Fruit fly (Drosophila melanogaster): Measurements from ENCODE around the gene mth.

mth gene

DNA sequence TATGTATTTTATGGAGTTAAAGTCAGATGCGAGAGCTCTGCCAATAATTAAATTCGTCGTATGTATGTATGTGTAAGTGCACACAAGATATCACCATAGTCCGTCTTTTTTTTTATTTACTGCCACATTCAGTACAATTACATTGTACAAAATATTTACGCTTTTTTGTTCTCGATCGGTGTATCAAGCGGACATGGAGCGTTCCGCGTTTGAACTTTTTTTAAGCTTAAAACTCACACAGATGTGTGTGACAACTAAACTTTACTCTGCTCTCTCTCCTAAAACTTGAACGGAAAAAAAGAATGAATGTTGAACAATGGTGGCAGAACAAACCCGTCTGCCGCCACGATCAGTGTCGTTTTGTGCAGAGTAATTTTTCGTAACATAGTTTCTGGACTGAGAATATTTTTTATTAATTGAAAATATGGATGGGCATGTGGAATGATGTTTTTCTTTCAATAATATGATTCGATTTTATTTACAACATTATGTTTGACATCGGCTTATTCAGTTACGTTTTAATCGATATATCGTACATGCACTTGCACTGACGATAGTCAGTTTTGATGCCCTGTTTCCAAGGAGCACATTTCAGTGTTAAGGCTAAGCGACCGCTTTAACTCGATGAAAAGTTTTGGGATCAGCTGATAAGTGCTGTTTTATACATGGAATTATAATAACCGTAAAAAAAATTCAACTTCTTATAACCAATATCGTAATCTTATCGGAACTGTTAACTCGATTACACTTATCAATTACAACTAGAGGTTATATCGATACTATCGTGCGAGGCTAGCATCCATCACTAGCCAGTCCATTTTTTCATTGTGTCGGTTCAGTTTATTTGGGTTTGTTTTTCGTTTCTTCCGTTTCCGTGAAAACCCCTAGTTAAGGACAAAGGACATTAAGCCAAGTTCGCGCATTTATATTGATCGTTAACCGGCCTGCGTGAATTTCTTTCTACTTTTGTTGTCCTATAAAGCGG, at the start of gene mth (continued):
- peak; percentile 100 for TF ChIP-seq CG14860 (GFP tag; IDR thresholded peaks at IDR 0.05; ENCODE audit: partially characterized antibody)
- peak; percentile 58 for TF ChIP-seq corto (GFP tag; optimal IDR thresholded peaks at IDR 0.05)
- TF ChIP-seq CG4730 (GFP tag; IDR thresholded peaks at IDR 0.05) = no peak
- TF ChIP-seq CG6791 (GFP tag; IDR thresholded peaks at IDR 0.05; ENCODE audit: partially characterized antibody) = peak; percentile 96
- no peak for TF ChIP-seq CG6175 (GFP tag; IDR thresholded peaks at IDR 0.05)
- TF ChIP-seq exex (tag; optimal IDR thresholded peaks at IDR 0.05) = peak; percentile 20
- TF ChIP-seq D19A (tag; optimal IDR thresholded peaks at IDR 0.05) = peak; percentile 1
- peak; percentile 73 for TF ChIP-seq CG17186 (GFP tag; optimal IDR thresholded peaks at IDR 0.05)
- peak; percentile 28 for TF ChIP-seq pnt (GFP tag; optimal IDR thresholded peaks at IDR 0.05)
- no peak; the same call in 1 of the 2 replicates for TF ChIP-seq Atf6 (GFP tag; IDR thresholded peaks at IDR 0.05)
- TF ChIP-seq ro (GFP tag; IDR thresholded peaks at IDR 0.05) = no peak
- peak; percentile 40 for TF ChIP-seq bcd (GFP tag; optimal IDR thresholded peaks at IDR 0.05)
- TF ChIP-seq aop (GFP tag; IDR thresholded peaks at IDR 0.05) = no peak
- peak; percentile 48; the same call in 1 of the 4 replicates for TF ChIP-seq Gug (GFP tag; IDR thresholded peaks at IDR 0.05)
- TF ChIP-seq CG11560 (tag; IDR thresholded peaks at IDR 0.05) = peak; percentile 74; the same call in 1 of the 3 replicates
- TF ChIP-seq CG17568 (GFP tag; optimal IDR thresholded peaks at IDR 0.05) = no peak
- peak; percentile 45 for TF ChIP-seq ems (GFP tag; optimal IDR thresholded peaks at IDR 0.05)
- peak; percentile 49 for TF ChIP-seq CG9817 (tag; optimal IDR thresholded peaks at IDR 0.05)
- no peak for TF ChIP-seq rib (GFP tag; IDR thresholded peaks at IDR 0.05)
- peak; percentile 100 for TF ChIP-seq knrl (GFP tag; IDR thresholded peaks at IDR 0.05; ENCODE audit: partially characterized antibody)
- TF ChIP-seq Oli (tag; optimal IDR thresholded peaks at IDR 0.05) = peak; percentile 3
- no peak for TF ChIP-seq CrebB (tag; optimal IDR thresholded peaks at IDR 0.05)
- TF ChIP-seq CG31388 (GFP tag; optimal IDR thresholded peaks at IDR 0.05) = no peak
- TF ChIP-seq CG4282 (GFP tag; optimal IDR thresholded peaks at IDR 0.05) = no peak
- no peak for TF ChIP-seq unpg (GFP tag; optimal IDR thresholded peaks at IDR 0.05)
- TF ChIP-seq CG11504 (tag; optimal IDR thresholded peaks at IDR 0.05) = peak; percentile 57
- TF ChIP-seq prd (optimal IDR thresholded peaks at IDR 0.05) = no peak
- peak; percentile 63 for TF ChIP-seq prd (GFP tag; IDR thresholded peaks at IDR 0.05)
- TF ChIP-seq dan (GFP tag; IDR thresholded peaks at IDR 0.05) = no peak
- peak; percentile 53 for TF ChIP-seq CG8944 (GFP tag; optimal IDR thresholded peaks at IDR 0.05)
- TF ChIP-seq CG17802 (tag; optimal IDR thresholded peaks at IDR 0.05) = peak; percentile 92
- TF ChIP-seq Sry-δ (GFP tag; optimal IDR thresholded peaks at IDR 0.05) = peak; percentile 98
- no peak for TF ChIP-seq Oaz (GFP tag; IDR thresholded peaks at IDR 0.05)
- TF ChIP-seq lola (GFP tag; optimal IDR thresholded peaks at IDR 0.05) = peak in 2 of 3 experiments; percentile 25 to 32
- TF ChIP-seq CG9932 (GFP tag; IDR thresholded peaks at IDR 0.05) = peak; percentile 72
- no peak for TF ChIP-seq tgo (GFP tag; IDR thresholded peaks at IDR 0.05)
- TF ChIP-seq CG2875 (GFP tag; optimal IDR thresholded peaks at IDR 0.05) = no peak
- TF ChIP-seq CG1832 (GFP tag; optimal IDR thresholded peaks at IDR 0.05) = no peak
- no peak for TF ChIP-seq HLHmδ (GFP tag; optimal IDR thresholded peaks at IDR 0.05)
- peak; percentile 95 for TF ChIP-seq Sin3A (optimal IDR thresholded peaks at IDR 0.05)
- TF ChIP-seq dmrt11E (tag; optimal IDR thresholded peaks at IDR 0.05) = peak; percentile 40
- no peak for TF ChIP-seq jing (GFP tag; optimal IDR thresholded peaks at IDR 0.05)
- peak; percentile 24 for TF ChIP-seq Dek (tag; optimal IDR thresholded peaks at IDR 0.05)
- TF ChIP-seq hb (GFP tag; IDR thresholded peaks at IDR 0.05; ENCODE audit: partially characterized antibody) = peak; percentile 99
- no peak for TF ChIP-seq Poxn (GFP tag; IDR thresholded peaks at IDR 0.05)
- no peak for TF ChIP-seq CG14965 (GFP tag; optimal IDR thresholded peaks at IDR 0.05; ENCODE audit: borderline replicate concordance)
- peak; percentile 5 for TF ChIP-seq vfl (GFP tag; optimal IDR thresholded peaks at IDR 0.05)
- TF ChIP-seq br (optimal IDR thresholded peaks at IDR 0.05) = no peak
- TF ChIP-seq bbx (GFP tag; IDR thresholded peaks at IDR 0.05; ENCODE audit: partially characterized antibody) = peak; percentile 94
